Fruit fly (Drosophila melanogaster) whole organism, wandering third instar larva: ENCODE results near the gene Est-P.

ENCODE experiments used
- Abd-B ChIP-seq: fragments of >200 bp; optimal IDR thresholded peaks from 2 replicates; lab custom pipeline; 2017; ENCODE audit warnings: missing biosample characterization, missing genetic modification characterization
- CG32264 ChIP-seq: fragments of 200-800 bp; sonication (Bioruptor generic); optimal IDR thresholded peaks from 2 replicates; lab custom pipeline; 2016; ENCODE audit warnings: missing biosample characterization, missing genetic modification characterization
- CrebA ChIP-seq: fragments of 200-800 bp; sonication (Bioruptor generic); optimal IDR thresholded peaks from 2 replicates; lab custom pipeline; 2016; ENCODE audit warnings: missing biosample characterization, mild to moderate bottlenecking, missing genetic modification characterization, borderline replicate concordance
- Dfd ChIP-seq: fragments of >200 bp; optimal IDR thresholded peaks from 2 replicates; lab custom pipeline; 2017; ENCODE audit warnings: missing biosample characterization, missing genetic modification characterization
- Hr83 ChIP-seq: fragments of 200-300 bp; sonication (Bioruptor generic); optimal IDR thresholded peaks from 2 replicates; lab custom pipeline; 2016; ENCODE audit warnings: missing biosample characterization, mild to moderate bottlenecking, missing genetic modification characterization, moderate library complexity; ENCODE audit not compliant: poor library complexity, severe bottlenecking
- OdsH ChIP-seq: fragments of 200-800 bp; sonication (Bioruptor generic); optimal IDR thresholded peaks from 2 replicates; lab custom pipeline; 2016; ENCODE audit warnings: missing biosample characterization, mild to moderate bottlenecking, missing genetic modification characterization
- Sp1 ChIP-seq: fragments of 200-800 bp; sonication (Bioruptor generic); optimal IDR thresholded peaks from 3 replicates; lab custom pipeline; 2019; ENCODE audit warnings: missing biosample characterization, mild to moderate bottlenecking, missing genetic modification characterization, moderate library complexity
- jim ChIP-seq: fragments of 175-275, 200-325 bp; sonication (Bioruptor generic); optimal IDR thresholded peaks from 2 replicates; lab custom pipeline; 2016; ENCODE audit warnings: missing biosample characterization, mild to moderate bottlenecking, missing genetic modification characterization
- pan ChIP-seq: fragments of >200 bp; optimal IDR thresholded peaks from 2 replicates; lab custom pipeline; 2017
- psq ChIP-seq: fragments of 200-800 bp; sonication (Bioruptor generic); optimal IDR thresholded peaks from 3 replicates; lab custom pipeline; 2017; ENCODE audit warnings: missing biosample characterization, mild to moderate bottlenecking, missing genetic modification characterization, moderate library complexity
- sage ChIP-seq: fragments of 200-800 bp; sonication (Bioruptor generic); optimal IDR thresholded peaks from 2 replicates; lab custom pipeline; 2016; ENCODE audit warnings: missing biosample characterization, mild to moderate bottlenecking, missing genetic modification characterization
- tai ChIP-seq: sonication (Bioruptor generic); optimal IDR thresholded peaks from 2 replicates; lab custom pipeline; 2016; ENCODE audit warnings: missing biosample characterization, missing genetic modification characterization
- usp ChIP-seq: fragments of >200 bp; optimal IDR thresholded peaks from 2 replicates; lab custom pipeline; 2017; ENCODE audit warnings: missing biosample characterization, missing genetic modification characterization

- TF ChIP-seq OdsH (GFP tag; lab: Kevin White, UChicago) = no peak
- no peak for TF ChIP-seq Hr83 (GFP tag; lab: Kevin White, UChicago)
- TF ChIP-seq pan (lab: Kevin White, UChicago) = no peak
- TF ChIP-seq Dfd (GFP tag; lab: Kevin White, UChicago) = no peak
- TF ChIP-seq CG32264 (GFP tag; lab: Kevin White, UChicago) = no peak
- no peak for TF ChIP-seq Abd-B (GFP tag; lab: Kevin White, UChicago)
- TF ChIP-seq tai (GFP tag; lab: Kevin White, UChicago) = no peak
- TF ChIP-seq sage = no peak
- no peak for TF ChIP-seq psq (GFP tag; lab: Kevin White, UChicago)
- no peak for TF ChIP-seq CrebA (GFP tag; lab: Kevin White, UChicago)
- TF ChIP-seq jim (GFP tag; lab: Kevin White, UChicago) = no peak
- no peak for TF ChIP-seq usp
- TF ChIP-seq Sp1 (GFP tag; lab: Kevin White, UChicago) = no peak
Observed at dm6 chr3L:12185336-12185735, 5.2 kb upstream of the Est-P start.
